Fruit fly (Drosophila melanogaster): ENCODE measurements around the gene CG42637.

The CG42637 gene

dm6 chr3L:19793438-19793998, at the start of gene CG42637, which contains the start of the genes Gyc76C and SREBP:
Gene CG42637, minus strand, starts transcription at chr3L:19793569.
Gene Gyc76C, minus strand, starts transcription at chr3L:19793569.
Gene SREBP, plus strand, starts transcription at chr3L:19793935.
- no peak for TF ChIP-seq CG17801 (GFP tag; optimal IDR thresholded peaks at IDR 0.05; ENCODE audit: partially characterized antibody)

dm6 chr3L:19836375-19836937, 43.1 kb upstream of the CG42637 start, which contains the start of gene kto:
Gene kto, plus strand, starts transcription at chr3L:19836614.
- TF ChIP-seq CG17801 (GFP tag; optimal IDR thresholded peaks at IDR 0.05; ENCODE audit: partially characterized antibody) = peak; percentile 7

dm6 chr3L:19834143-19834794, 40.9 kb upstream of the CG42637 start, which contains the start of the genes trc and CG32221:
Gene trc, minus strand, starts transcription at chr3L:19834304.
Gene CG32221, plus strand, starts transcription at chr3L:19834670.
- peak; percentile 53 for TF ChIP-seq CG17801 (GFP tag; optimal IDR thresholded peaks at IDR 0.05; ENCODE audit: partially characterized antibody)

dm6 chr3L:19833227-19833626, 39.9 kb upstream of the CG42637 start:
- no peak for TF ChIP-seq CG17801 (GFP tag; optimal IDR thresholded peaks at IDR 0.05; ENCODE audit: partially characterized antibody)

dm6 chr3L:19818701-19819100, 25.3 kb upstream of the CG42637 start:
- TF ChIP-seq CG17801 (GFP tag; optimal IDR thresholded peaks at IDR 0.05; ENCODE audit: partially characterized antibody) = no peak

dm6 chr3L:19817807-19818531, 24.6 kb upstream of the CG42637 start, which contains the start of the genes Fibp and Deaf1:
Gene Fibp, minus strand, starts transcription at chr3L:19817967.
Gene Deaf1, plus strand, starts transcription at chr3L:19818174.
- peak; percentile 66 for TF ChIP-seq CG17801 (GFP tag; optimal IDR thresholded peaks at IDR 0.05; ENCODE audit: partially characterized antibody)

- TF ChIP-seq CG17801 (GFP tag; optimal IDR thresholded peaks at IDR 0.05; ENCODE audit: partially characterized antibody) = peak; percentile 40
Measured at dm6 chr3L:19815472-19816150, 22.2 kb upstream of the CG42637 start, which contains the start of gene cyc. Gene cyc, minus strand, starts transcription at chr3L:19815938.

dm6 chr3L:19813075-19813903, 19.9 kb upstream of the CG42637 start, which contains the start of gene Cyp305a1:
Gene Cyp305a1, minus strand, starts transcription at chr3L:19813339.
- no peak for TF ChIP-seq CG17801 (GFP tag; optimal IDR thresholded peaks at IDR 0.05; ENCODE audit: partially characterized antibody)

dm6 chr3L:19812491-19812890, 19.1 kb upstream of the CG42637 start:
- TF ChIP-seq CG17801 (GFP tag; optimal IDR thresholded peaks at IDR 0.05; ENCODE audit: partially characterized antibody) = no peak

- TF ChIP-seq CG17801 (GFP tag; optimal IDR thresholded peaks at IDR 0.05; ENCODE audit: partially characterized antibody) = no peak
Measured at dm6 chr3L:19807521-19807920, 14.2 kb upstream of the CG42637 start.

dm6 chr3L:19807103-19807502, 13.7 kb upstream of the CG42637 start, which contains the start of the genes CG14104 and Kap-alpha1:
Gene CG14104, minus strand, starts transcription at chr3L:19807199.
Gene Kap-alpha1, plus strand, starts transcription at chr3L:19807232.
- peak; percentile 19 for TF ChIP-seq CG17801 (GFP tag; optimal IDR thresholded peaks at IDR 0.05; ENCODE audit: partially characterized antibody)

- TF ChIP-seq CG17801 (GFP tag; optimal IDR thresholded peaks at IDR 0.05; ENCODE audit: partially characterized antibody) = no peak
Measured at dm6 chr3L:19805895-19806294, 12.5 kb upstream of the CG42637 start, which contains the start of gene CG34116. Gene CG34116, minus strand, starts transcription at chr3L:19806036.

dm6 chr3L:19804908-19805307, 11.5 kb upstream of the CG42637 start, which contains the start of the genes TORIP and Ccdc58:
Gene TORIP, minus strand, starts transcription at chr3L:19805080.
Gene Ccdc58, plus strand, starts transcription at chr3L:19805181.
- no peak for TF ChIP-seq CG17801 (GFP tag; optimal IDR thresholded peaks at IDR 0.05; ENCODE audit: partially characterized antibody)

All from ovary, adult (tissue).